Worm (Caenorhabditis elegans) whole organism, late embryonic: ENCODE results near the gene twk-9.

Experiments
- C08G9.2 ChIP-seq: sonication (generic microtip); optimal IDR thresholded peaks from 2 replicates; lab custom pipeline; 2016; ENCODE audit warnings: mild to moderate bottlenecking, missing genetic modification characterization, moderate library complexity, missing compliant biosample characterization
- C38D4.7 ChIP-seq: fragments of 200-800 bp; sonication (Bioruptor generic); optimal IDR thresholded peaks from 2 replicates; lab custom pipeline; 2018; ENCODE audit warnings: mild to moderate bottlenecking, missing genetic modification characterization, moderate library complexity, missing compliant biosample characterization
- ahr-1 ChIP-seq: sonication (generic microtip); optimal IDR thresholded peaks from 2 replicates; lab custom pipeline; 2016; ENCODE audit warnings: missing genetic modification characterization, missing compliant biosample characterization
- ceh-18 ChIP-seq: sonication (generic microtip); optimal IDR thresholded peaks from 2 replicates; lab custom pipeline; 2016; ENCODE audit warnings: missing genetic modification characterization, missing compliant biosample characterization
- ceh-2 ChIP-seq: sonication (generic microtip); optimal IDR thresholded peaks from 2 replicates; lab custom pipeline; 2016; ENCODE audit warnings: missing genotype, missing genetic modification characterization, missing compliant biosample characterization
- ceh-22 ChIP-seq: sonication (generic microtip); optimal IDR thresholded peaks from 2 replicates; lab custom pipeline; 2017; ENCODE audit warnings: missing biosample characterization, missing genetic modification characterization
- ceh-24 ChIP-seq: sonication (generic microtip); optimal IDR thresholded peaks from 2 replicates; lab custom pipeline; 2016; ENCODE audit warnings: mild to moderate bottlenecking, missing genetic modification characterization, missing compliant biosample characterization
- ceh-31 ChIP-seq: sonication (generic microtip); optimal IDR thresholded peaks from 2 replicates; lab custom pipeline; 2016; ENCODE audit warnings: missing genetic modification characterization, missing compliant biosample characterization
- ceh-34 ChIP-seq: sonication (generic microtip); optimal IDR thresholded peaks from 2 replicates; lab custom pipeline; 2016; ENCODE audit warnings: mild to moderate bottlenecking, missing genetic modification characterization, missing compliant biosample characterization
- ceh-48 ChIP-seq: sonication (generic microtip); optimal IDR thresholded peaks from 2 replicates; lab custom pipeline; 2016; ENCODE audit warnings: missing genetic modification characterization, inconsistent platforms, missing compliant biosample characterization
- ceh-6 ChIP-seq: fragments of 200-800 bp; sonication (Bioruptor generic); optimal IDR thresholded peaks from 2 replicates; lab custom pipeline; 2018; ENCODE audit warnings: mild to moderate bottlenecking, missing genetic modification characterization, missing compliant biosample characterization
- ceh-9 ChIP-seq: sonication (generic microtip); optimal IDR thresholded peaks from 2 replicates; lab custom pipeline; 2016; ENCODE audit warnings: mild to moderate bottlenecking, missing genetic modification characterization, inconsistent platforms, missing compliant biosample characterization
- che-1 ChIP-seq: sonication (generic microtip); optimal IDR thresholded peaks from 2 replicates; lab custom pipeline; 2016; ENCODE audit warnings: mild to moderate bottlenecking, missing genetic modification characterization, missing compliant biosample characterization
- dve-1 ChIP-seq: sonication (generic microtip); optimal IDR thresholded peaks from 2 replicates; lab custom pipeline; 2017; ENCODE audit warnings: antibody characterized with exemption, mild to moderate bottlenecking, missing genetic modification characterization, missing compliant biosample characterization
- elt-2 ChIP-seq: sonication (generic microtip); optimal IDR thresholded peaks from 2 replicates; lab custom pipeline; 2016; ENCODE audit warnings: missing genetic modification reagents, missing genetic modification characterization, missing compliant biosample characterization
- ets-4 ChIP-seq: sonication (generic microtip); optimal IDR thresholded peaks from 2 replicates; lab custom pipeline; 2016; ENCODE audit warnings: missing genetic modification characterization, missing compliant biosample characterization
- fkh-10 ChIP-seq: fragments of 150-350 bp; optimal IDR thresholded peaks from 2 replicates; lab custom pipeline; 2014; ENCODE audit warnings: missing biosample characterization, missing genetic modification reagents, missing genetic modification characterization
- fkh-6 ChIP-seq: sonication (generic microtip); optimal IDR thresholded peaks from 2 replicates; lab custom pipeline; 2016; ENCODE audit warnings: missing genetic modification characterization, missing compliant biosample characterization
- hlh-15 ChIP-seq: sonication (generic microtip); optimal IDR thresholded peaks from 2 replicates; lab custom pipeline; 2016; ENCODE audit warnings: missing genetic modification characterization, missing compliant biosample characterization
- hlh-30 ChIP-seq: sonication (generic microtip); optimal IDR thresholded peaks from 2 replicates; lab custom pipeline; 2017; ENCODE audit warnings: antibody characterized with exemption, missing genetic modification characterization, missing compliant biosample characterization; ENCODE audit not compliant: insufficient read depth
- hlh-8 ChIP-seq: sonication (generic microtip); optimal IDR thresholded peaks from 2 replicates; lab custom pipeline; 2016; ENCODE audit warnings: missing genotype, missing genetic modification characterization, missing compliant biosample characterization
- lin-11 ChIP-seq: fragments of 200-800 bp; sonication (Bioruptor generic); optimal IDR thresholded peaks from 2 replicates; lab custom pipeline; 2018; ENCODE audit warnings: mild to moderate bottlenecking, missing genetic modification characterization, missing compliant biosample characterization
- madf-2 ChIP-seq: sonication (generic microtip); optimal IDR thresholded peaks from 2 replicates; lab custom pipeline; 2017; ENCODE audit warnings: missing genetic modification characterization, missing compliant biosample characterization
- pag-3 ChIP-seq: sonication (generic microtip); optimal IDR thresholded peaks from 2 replicates; lab custom pipeline; 2016; ENCODE audit warnings: missing compliant biosample characterization, missing genetic modification characterization, borderline replicate concordance
- pha-4 ChIP-seq: fragments of 150-350 bp; optimal IDR thresholded peaks from 2 replicates; lab custom pipeline; 2018; ENCODE audit warnings: missing biosample characterization, missing genetic modification reagents, missing genetic modification characterization
- ref-2 ChIP-seq: sonication (generic microtip); optimal IDR thresholded peaks from 2 replicates; lab custom pipeline; 2016; ENCODE audit warnings: missing genetic modification characterization, missing compliant biosample characterization
- sdc-2 ChIP-seq: sonication (generic microtip); optimal IDR thresholded peaks from 2 replicates; lab custom pipeline; 2016; ENCODE audit warnings: missing genotype, missing genetic modification characterization, missing compliant biosample characterization
- sox-2 ChIP-seq: fragments of 200-800 bp; sonication (Bioruptor generic); IDR thresholded peaks from 2 replicates; pipeline ENCODE4 v1.3.6; 2022; ENCODE audit warnings: missing genetic modification reagents, missing genetic modification characterization, missing compliant biosample characterization
- sox-4 ChIP-seq: sonication (generic microtip); optimal IDR thresholded peaks from 2 replicates; lab custom pipeline; 2017; ENCODE audit warnings: mild to moderate bottlenecking, missing genetic modification characterization, inconsistent platforms, missing compliant biosample characterization
- syd-9 ChIP-seq: sonication (generic microtip); optimal IDR thresholded peaks from 2 replicates; lab custom pipeline; 2016; ENCODE audit warnings: mild to moderate bottlenecking, missing genetic modification characterization, moderate library complexity, missing compliant biosample characterization
- tbx-7 ChIP-seq: sonication (generic microtip); optimal IDR thresholded peaks from 2 replicates; lab custom pipeline; 2016; ENCODE audit warnings: missing genotype, missing genetic modification characterization, missing compliant biosample characterization
- unc-42 ChIP-seq: sonication (generic microtip); optimal IDR thresholded peaks from 2 replicates; lab custom pipeline; 2016; ENCODE audit warnings: missing genotype, missing genetic modification characterization, missing compliant biosample characterization
- unc-55 ChIP-seq: sonication (generic microtip); optimal IDR thresholded peaks from 2 replicates; lab custom pipeline; 2017; ENCODE audit warnings: missing biosample characterization, missing genetic modification reagents, missing genetic modification characterization
- unc-86 ChIP-seq: sonication (generic microtip); optimal IDR thresholded peaks from 2 replicates; lab custom pipeline; 2016; ENCODE audit warnings: missing genetic modification characterization, missing compliant biosample characterization

The twk-9 gene

ce11 chrIV:9673683-9674336 lies 19.2 kb upstream of the twk-9 start:
- TF ChIP-seq sox-2 (GFP tag; lab: Robert Waterston, UW), result no peak
- no peak for TF ChIP-seq ceh-9
- no peak for TF ChIP-seq unc-55 (GFP tag; lab: Kevin White, UChicago)
- TF ChIP-seq C38D4.7, result no peak
- no peak for TF ChIP-seq ahr-1 (tag; lab: Kevin White, UChicago)
- no peak for TF ChIP-seq lin-11 (tag; lab: Kevin White, UChicago)
- TF ChIP-seq sdc-2 (tag; lab: Kevin White, UChicago), result no peak
- TF ChIP-seq che-1 (tag; lab: Kevin White, UChicago), result no peak
- no peak for TF ChIP-seq ceh-6 (GFP tag; lab: Kevin White, UChicago)
- TF ChIP-seq ets-4 (tag; lab: Kevin White, UChicago), result no peak
- TF ChIP-seq C08G9.2 (tag; lab: Kevin White, UChicago), result no peak
- no peak for TF ChIP-seq ref-2 (tag; lab: Kevin White, UChicago)
- no peak for TF ChIP-seq ceh-24
- TF ChIP-seq madf-2 (tag; lab: Kevin White, UChicago), result no peak
- no peak for TF ChIP-seq pag-3 (tag; lab: Kevin White, UChicago)
- no peak for TF ChIP-seq syd-9 (tag; lab: Kevin White, UChicago)
- no peak for TF ChIP-seq fkh-6 (tag; lab: Kevin White, UChicago)
- TF ChIP-seq hlh-15, result no peak
- TF ChIP-seq, all 69 proteins: peak for 0

- TF ChIP-seq pha-4 (tag; lab: Kevin White, UChicago) (no peak), ceh-22 (tag; lab: Kevin White, UChicago) (no peak), unc-42 (tag; lab: Kevin White, UChicago) (peak; percentile 14), ceh-48 (tag; lab: Kevin White, UChicago) (no peak)
Observed at ce11 chrIV:9675572-9675971, 17.4 kb upstream of the twk-9 start, which contains the start of gene nhr-34. nhr-34 (minus strand) TSS chrIV:9675672.

ce11 chrIV:9676535-9676934 lies 16.4 kb upstream of the twk-9 start:
- TF ChIP-seq dve-1 (tag; lab: Kevin White, UChicago) (no peak), elt-2 (tag; lab: Kevin White, UChicago) (peak; percentile 34)

- TF ChIP-seq ceh-18, result peak; percentile 7
- TF ChIP-seq hlh-30 (tag; lab: Kevin White, UChicago), result peak; percentile 45
- peak; percentile 53 for TF ChIP-seq ceh-31 (tag; lab: Kevin White, UChicago)
- TF ChIP-seq pha-4 (tag; lab: Kevin White, UChicago), result no peak
- peak; percentile 71 for TF ChIP-seq elt-2 (tag; lab: Kevin White, UChicago)
- TF ChIP-seq fkh-6 (tag; lab: Kevin White, UChicago), result no peak
- TF ChIP-seq unc-86 (tag; lab: Kevin White, UChicago), result no peak
- TF ChIP-seq unc-42 (tag; lab: Kevin White, UChicago), result peak; percentile 88
- TF ChIP-seq ceh-2, result no peak
Observed at ce11 chrIV:9677226-9677992, 15.6 kb upstream of the twk-9 start.

- TF ChIP-seq fkh-10, result no peak
- TF ChIP-seq ceh-34, result no peak
- TF ChIP-seq hlh-30 (tag; lab: Kevin White, UChicago), result no peak
- no peak for TF ChIP-seq ahr-1 (tag; lab: Kevin White, UChicago)
- no peak for TF ChIP-seq sox-4
- no peak for TF ChIP-seq hlh-8 (tag; lab: Kevin White, UChicago)
- no peak for TF ChIP-seq tbx-7
Observed at ce11 chrIV:9678007-9678406, 15.0 kb upstream of the twk-9 start.
